Worm (Caenorhabditis elegans) whole organism, L4 larva: Measurements from ENCODE around the gene dgn-1.

Experiments
- D1046.2 ChIP-seq: fragments of 200-800 bp; sonication (Bioruptor generic); IDR thresholded peaks from 2 replicates; pipeline ENCODE4 v1.3.6; 2022; ENCODE audit warnings: missing genetic modification characterization, missing compliant biosample characterization
- F10B5.3 ChIP-seq: sonication (generic microtip); optimal IDR thresholded peaks from 2 replicates; lab custom pipeline; 2016; ENCODE audit warnings: mild to moderate bottlenecking, missing genetic modification characterization, missing compliant biosample characterization
- F26F4.8 ChIP-seq: fragments of 200-800 bp; sonication (Bioruptor generic); conservative IDR thresholded peaks from 2 replicates; pipeline ENCODE4 v1.3.6; 2022; ENCODE audit warnings: missing genetic modification characterization, missing compliant biosample characterization
- F37D6.2 ChIP-seq: sonication (generic microtip); optimal IDR thresholded peaks from 2 replicates; lab custom pipeline; 2016; ENCODE audit warnings: mild to moderate bottlenecking, missing genetic modification characterization, missing compliant biosample characterization
- T20F7.1 ChIP-seq: fragments of 200-800 bp; sonication (Bioruptor generic); optimal IDR thresholded peaks from 2 replicates; lab custom pipeline; 2018; ENCODE audit warnings: mild to moderate bottlenecking, missing genetic modification characterization, missing compliant biosample characterization
- T26A8.4 ChIP-seq: fragments of 200-800 bp; sonication (Bioruptor generic); IDR thresholded peaks from 2 replicates; pipeline ENCODE4 v1.3.6; 2022; ENCODE audit warnings: missing genetic modification characterization, missing compliant biosample characterization
- Y105C5A.15 ChIP-seq: fragments of 200-800 bp; sonication (Bioruptor generic); IDR thresholded peaks from 2 replicates; pipeline ENCODE4 v1.3.6; 2022; ENCODE audit warnings: missing genetic modification characterization, missing compliant biosample characterization
- Y48G9A.11 ChIP-seq: fragments of 200-800 bp; sonication (Bioruptor generic); IDR thresholded peaks from 2 replicates; pipeline ENCODE4 v1.3.6; 2022; ENCODE audit warnings: missing genetic modification reagents, missing genetic modification characterization, missing compliant biosample characterization
- ZK337.2 ChIP-seq: fragments of 200-800 bp; sonication (Bioruptor generic); IDR thresholded peaks from 2 replicates; pipeline ENCODE4 v1.3.6; 2022; ENCODE audit warnings: missing genetic modification reagents, missing genetic modification characterization, missing compliant biosample characterization
- aha-1 ChIP-seq: fragments of 150-350 bp; peaks from one replicate; lab custom pipeline; 2014; ENCODE audit warnings: missing biosample characterization, missing genetic modification characterization
- arid-1 ChIP-seq: fragments of 200-800 bp; sonication (Bioruptor generic); conservative IDR thresholded peaks from 2 replicates; pipeline ENCODE4 v1.3.6; 2022; ENCODE audit warnings: missing genetic modification reagents, missing genetic modification characterization, missing compliant biosample characterization
- daf-19 ChIP-seq: fragments of 200-800 bp; sonication (Bioruptor generic); conservative IDR thresholded peaks from 2 replicates; pipeline ENCODE4 v1.3.6; 2022; ENCODE audit warnings: missing genetic modification characterization, missing compliant biosample characterization
- daf-8 ChIP-seq: fragments of 200-800 bp; sonication (Bioruptor generic); IDR thresholded peaks from 2 replicates; pipeline ENCODE4 v1.3.6; 2022; ENCODE audit warnings: missing genetic modification characterization, missing compliant biosample characterization
- dmd-8 ChIP-seq: fragments of 200-800 bp; sonication (Bioruptor generic); IDR thresholded peaks from 2 replicates; pipeline ENCODE4 v1.3.6; 2022; ENCODE audit warnings: missing genetic modification characterization, missing compliant biosample characterization
- egl-43 ChIP-seq: fragments of 200-800 bp; sonication (Bioruptor generic); IDR thresholded peaks from 2 replicates; pipeline ENCODE4 v1.3.6; 2022; ENCODE audit warnings: missing genetic modification reagents, missing genetic modification characterization, missing compliant biosample characterization
- fkh-10 ChIP-seq: fragments of 150-350 bp; optimal IDR thresholded peaks from 2 replicates; lab custom pipeline; 2014; ENCODE audit warnings: missing biosample characterization, missing genetic modification reagents, missing genetic modification characterization
- hmg-1.1 ChIP-seq: fragments of 200-800 bp; sonication (Bioruptor generic); IDR thresholded peaks from 2 replicates; pipeline ENCODE4 v1.3.6; 2022; ENCODE audit warnings: missing genetic modification reagents, missing genetic modification characterization, missing compliant biosample characterization
- lin-13 ChIP-seq: fragments of 150-350 bp; optimal IDR thresholded peaks from 2 replicates; lab custom pipeline; 2014; ENCODE audit warnings: missing biosample characterization, missing genetic modification reagents, missing genetic modification characterization
- lin-39 ChIP-seq: fragments of 150-350 bp; optimal IDR thresholded peaks from 2 replicates; lab custom pipeline; 2014; ENCODE audit warnings: missing biosample characterization, missing genetic modification reagents, missing genetic modification characterization
- madf-5 ChIP-seq, 2 experiments: fragments of 200-800 bp; sonication (Bioruptor generic); IDR thresholded peaks; 2 replicates each; pipeline ENCODE4 v1.3.6; 2022; ENCODE audit warnings: missing compliant biosample characterization in 2 of 2, missing genetic modification characterization in 2 of 2
- mdt-29 ChIP-seq: fragments of 200-800 bp; sonication (Bioruptor generic); IDR thresholded peaks from 2 replicates; pipeline ENCODE4 v1.3.6; 2022; ENCODE audit warnings: missing genetic modification reagents, missing genetic modification characterization, missing compliant biosample characterization
- nhr-10 ChIP-seq: fragments of 150-350 bp; optimal IDR thresholded peaks from 2 replicates; lab custom pipeline; 2014; ENCODE audit warnings: missing biosample characterization, missing genetic modification characterization
- nhr-102 ChIP-seq: sonication (generic microtip); optimal IDR thresholded peaks from 2 replicates; lab custom pipeline; 2016; ENCODE audit warnings: mild to moderate bottlenecking, missing genetic modification characterization, moderate library complexity, missing compliant biosample characterization
- nhr-11 ChIP-seq: fragments of 150-350 bp; optimal IDR thresholded peaks from 2 replicates; lab custom pipeline; 2014; ENCODE audit warnings: missing biosample characterization, missing genetic modification characterization
- nhr-111 ChIP-seq: fragments of 200-800 bp; sonication (Bioruptor generic); optimal IDR thresholded peaks from 2 replicates; lab custom pipeline; 2018; ENCODE audit warnings: mild to moderate bottlenecking, missing genetic modification characterization, missing compliant biosample characterization
- nhr-237 ChIP-seq: sonication (generic microtip); optimal IDR thresholded peaks from 2 replicates; lab custom pipeline; 2017; ENCODE audit warnings: missing biosample characterization, missing genetic modification characterization
- nhr-25 ChIP-seq: sonication (generic microtip); optimal IDR thresholded peaks from 2 replicates; lab custom pipeline; 2017; ENCODE audit warnings: missing genetic modification characterization, mild to moderate bottlenecking, missing compliant biosample characterization, antibody characterized with exemption, moderate library complexity, borderline replicate concordance; ENCODE audit not compliant: insufficient read depth
- nhr-28 ChIP-seq: fragments of 150-350 bp; optimal IDR thresholded peaks from 2 replicates; lab custom pipeline; 2014; ENCODE audit warnings: missing biosample characterization, missing genetic modification characterization
- nhr-42 ChIP-seq: fragments of 200-800 bp; sonication (Bioruptor generic); IDR thresholded peaks from 2 replicates; pipeline ENCODE4 v1.3.6; 2022; ENCODE audit warnings: missing genetic modification characterization, missing compliant biosample characterization
- nhr-6 ChIP-seq: fragments of 150-350 bp; optimal IDR thresholded peaks from 2 replicates; lab custom pipeline; 2014; ENCODE audit warnings: missing biosample characterization, missing genetic modification characterization
- nhr-76 ChIP-seq: fragments of 150-350 bp; optimal IDR thresholded peaks from 2 replicates; lab custom pipeline; 2014; ENCODE audit warnings: missing biosample characterization, missing genetic modification characterization
- rbr-2 ChIP-seq: sonication (generic microtip); optimal IDR thresholded peaks from 2 replicates; lab custom pipeline; 2016; ENCODE audit warnings: missing genotype, missing genetic modification characterization, missing compliant biosample characterization
- spr-1 ChIP-seq: sonication (generic microtip); optimal IDR thresholded peaks from 2 replicates; lab custom pipeline; 2016; ENCODE audit warnings: mild to moderate bottlenecking, missing genetic modification characterization, missing compliant biosample characterization
- spr-3 ChIP-seq: fragments of 200-800 bp; sonication (Bioruptor generic); optimal IDR thresholded peaks from 2 replicates; lab custom pipeline; 2018; ENCODE audit warnings: mild to moderate bottlenecking, missing genetic modification characterization, missing compliant biosample characterization
- tra-1 ChIP-seq: fragments of 200-800 bp; sonication (Bioruptor generic); IDR thresholded peaks from 2 replicates; pipeline ENCODE4 v1.3.6; 2022; ENCODE audit warnings: missing genetic modification reagents, missing genetic modification characterization, missing compliant biosample characterization
- unc-39 ChIP-seq: sonication (generic microtip); optimal IDR thresholded peaks from 2 replicates; lab custom pipeline; 2017; ENCODE audit warnings: missing biosample characterization, missing genetic modification characterization
- unc-62 ChIP-seq, 3 experiments: fragments of 150-350 bp in 1 of 3; sonication (generic microtip); optimal IDR thresholded peaks in 2 of 3; peaks in 1 of 3; 1 replicate in 1 of 3; 2 replicates in 2 of 3; lab custom pipeline; 2014 to 2017; ENCODE audit warnings: missing biosample characterization in 3 of 3, missing genetic modification characterization in 3 of 3, missing genetic modification reagents in 3 of 3, missing genotype in 1 of 3
- vab-7 ChIP-seq: fragments of 200-800 bp; sonication (Bioruptor generic); IDR thresholded peaks from 2 replicates; pipeline ENCODE4 v1.3.6; 2022; ENCODE audit warnings: missing genetic modification reagents, missing genetic modification characterization, missing compliant biosample characterization
- ztf-11 ChIP-seq: fragments of 150-350 bp; optimal IDR thresholded peaks from 2 replicates; lab custom pipeline; 2014; ENCODE audit warnings: missing biosample characterization, missing genetic modification characterization

Gene dgn-1

ce11 chrX:10885872-10886271, 42.9 kb downstream of the dgn-1 start, which contains the start of gene T21E8.5:
T21E8.5 (plus strand) TSS chrX:10886172.
- TF ChIP-seq nhr-102 (no peak), daf-19 (GFP tag; lab: Robert Waterston, UW) (no peak), Y48G9A.11 (GFP tag; lab: Robert Waterston, UW) (no peak), dmd-8 (no peak), F37D6.2 (tag; lab: Kevin White, UChicago) (no peak), daf-8 (GFP tag; lab: Robert Waterston, UW) (no peak), tra-1 (no peak), lin-39 (tag; lab: Kevin White, UChicago) (no peak), nhr-6 (tag; lab: Kevin White, UChicago) (no peak), spr-3 (GFP tag; lab: Kevin White, UChicago) (no peak), unc-39 (tag; lab: Kevin White, UChicago) (no peak), spr-1 (tag; lab: Kevin White, UChicago) (no peak), arid-1 (GFP tag; lab: Robert Waterston, UW) (no peak), T26A8.4 (GFP tag; lab: Robert Waterston, UW) (no peak), vab-7 (no peak), F26F4.8 (GFP tag; lab: Robert Waterston, UW) (no peak), nhr-25 (tag; lab: Kevin White, UChicago) (no peak), egl-43 (no peak)

ce11 chrX:10883203-10883602, 45.6 kb downstream of the dgn-1 start, which contains the start of gene T21E8.7:
T21E8.7 (plus strand) TSS chrX:10883503.
- no peak for TF ChIP-seq Y48G9A.11 (GFP tag; lab: Robert Waterston, UW)
- TF ChIP-seq Y105C5A.15 (GFP tag; lab: Robert Waterston, UW): no peak
- no peak for TF ChIP-seq nhr-11
- TF ChIP-seq nhr-76 (tag; lab: Kevin White, UChicago): no peak
- no peak for TF ChIP-seq nhr-6 (tag; lab: Kevin White, UChicago)
- no peak for TF ChIP-seq D1046.2
- TF ChIP-seq mdt-29 (GFP tag; lab: Robert Waterston, UW): no peak
- TF ChIP-seq tra-1: no peak
- TF ChIP-seq fkh-10 (GFP tag; lab: Kevin White, UChicago): no peak
- no peak for TF ChIP-seq nhr-42
- TF ChIP-seq unc-39 (tag; lab: Kevin White, UChicago): no peak
- TF ChIP-seq daf-8 (GFP tag; lab: Robert Waterston, UW): no peak
- TF ChIP-seq ztf-11 (tag; lab: Kevin White, UChicago): no peak
- no peak for TF ChIP-seq nhr-10 (tag; lab: Kevin White, UChicago)
- TF ChIP-seq ZK337.2 (GFP tag; lab: Robert Waterston, UW): no peak
- TF ChIP-seq nhr-237 (tag; lab: Kevin White, UChicago): no peak
- TF ChIP-seq lin-13 (GFP tag; lab: Kevin White, UChicago): no peak
- TF ChIP-seq hmg-1.1 (GFP tag; lab: Robert Waterston, UW): no peak
- no peak for TF ChIP-seq rbr-2 (tag; lab: Kevin White, UChicago)

- no peak for TF ChIP-seq nhr-111 (GFP tag; lab: Kevin White, UChicago)
- TF ChIP-seq unc-62 (GFP tag; optimal IDR thresholded peaks at IDR 0.05 in 1 of 2; lab: Kevin White, UChicago): peak in 1 of 2 experiments; percentile 56
- no peak for TF ChIP-seq unc-62 (tag; optimal IDR thresholded peaks at IDR 0.05; lab: Kevin White, UChicago)
Observed at ce11 chrX:10881984-10882383, 46.8 kb downstream of the dgn-1 start, which contains the start of gene T21E8.6. T21E8.6 (plus strand) TSS chrX:10882284.

DNA sequence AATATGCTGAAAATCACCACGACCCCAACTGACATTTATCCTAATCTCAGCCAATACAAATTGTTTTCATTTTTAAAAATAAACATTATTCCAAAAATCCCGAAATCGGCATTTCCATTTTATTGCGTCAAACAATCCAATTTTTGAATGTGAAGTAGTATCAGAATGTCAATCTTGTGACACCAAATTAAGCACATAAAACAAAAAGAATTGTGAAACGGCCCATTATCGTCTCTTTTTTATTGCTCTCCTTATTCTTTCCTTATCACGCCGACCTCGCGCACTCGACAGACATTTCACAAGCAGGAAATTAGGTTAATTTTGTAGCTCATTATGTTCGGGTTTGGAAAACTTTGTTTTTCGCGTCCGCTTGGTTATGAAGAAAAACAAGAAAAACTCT, 48.3 kb downstream of the dgn-1 start, which contains the start of gene T21E8.4:
TSS of gene T21E8.4 (plus strand) at position 301 of the 400 bp plus-strand sequence.
- TF ChIP-seq F10B5.3 (tag; lab: Kevin White, UChicago) (no peak), madf-5 (GFP tag; IDR thresholded peaks at IDR 0.05; lab: Robert Waterston, UW) (no peak), T20F7.1 (no peak), nhr-28 (tag; lab: Kevin White, UChicago) (no peak), aha-1 (tag; lab: Kevin White, UChicago) (no peak)
